Fruit fly (Drosophila melanogaster): ENCODE measurements around the gene lobo.

The lobo gene

dm6 chr3R:25194723-25195577 lies 1.4 kb upstream of the lobo start, which contains the start of gene CG13653:
TSS of gene CG13653 (plus strand) at chr3R:25195527.
- TF ChIP-seq bab1 (GFP tag; optimal IDR thresholded peaks at IDR 0.05) (no peak), toe (GFP tag; optimal IDR thresholded peaks at IDR 0.05) (no peak), Hr96 (GFP tag; optimal IDR thresholded peaks at IDR 0.05) (no peak), Mnt (GFP tag; optimal IDR thresholded peaks at IDR 0.05) (no peak), pad (GFP tag; optimal IDR thresholded peaks at IDR 0.05) (no peak)

- TF ChIP-seq tj (GFP tag; optimal IDR thresholded peaks at IDR 0.05) = no peak
These were observed 4.6 kb downstream of the lobo start for dm6 chr3R:25188990-25189389.

- TF ChIP-seq tj (GFP tag; optimal IDR thresholded peaks at IDR 0.05) (no peak), kay (GFP tag; ENCODE audit: borderline replicate concordance) (no peak), CG7101 (tag; optimal IDR thresholded peaks at IDR 0.05) (no peak), Clk (GFP tag; optimal IDR thresholded peaks at IDR 0.05) (no peak), CG11617 (GFP tag; optimal IDR thresholded peaks at IDR 0.05) (no peak), ovo (GFP tag; optimal IDR thresholded peaks at IDR 0.05) (no peak), CG33017 (tag; optimal IDR thresholded peaks at IDR 0.05) (no peak), bab1 (GFP tag; optimal IDR thresholded peaks at IDR 0.05) (no peak), pad (GFP tag; optimal IDR thresholded peaks at IDR 0.05) (no peak), CG14711 (tag; optimal IDR thresholded peaks at IDR 0.05) (no peak), CG5204 (GFP tag; optimal IDR thresholded peaks at IDR 0.05) (no peak), CG1620 (GFP tag; optimal IDR thresholded peaks at IDR 0.05) (no peak), Hr96 (GFP tag; optimal IDR thresholded peaks at IDR 0.05) (no peak), toe (GFP tag; optimal IDR thresholded peaks at IDR 0.05) (no peak)
These were observed 9.0 kb downstream of the lobo start for dm6 chr3R:25184540-25184939.

dm6 chr3R:25183484-25184442 lies 9.8 kb downstream of the lobo start, which contains the start of gene dan:
TSS of gene dan (plus strand) at chr3R:25184383.
- TF ChIP-seq Clk (GFP tag; optimal IDR thresholded peaks at IDR 0.05) (no peak), kay (GFP tag; ENCODE audit: borderline replicate concordance) (no peak), toe (GFP tag; optimal IDR thresholded peaks at IDR 0.05) (no peak), Crg-1 (GFP tag; optimal IDR thresholded peaks at IDR 0.05) (no peak), cnc (optimal IDR thresholded peaks at IDR 0.05) (no peak), CG33017 (tag; optimal IDR thresholded peaks at IDR 0.05) (no peak), ovo (GFP tag; optimal IDR thresholded peaks at IDR 0.05) (no peak), Hr96 (GFP tag; optimal IDR thresholded peaks at IDR 0.05) (no peak), CG7101 (tag; optimal IDR thresholded peaks at IDR 0.05) (no peak), CG7045 (GFP tag; optimal IDR thresholded peaks at IDR 0.05) (no peak), pad (GFP tag; optimal IDR thresholded peaks at IDR 0.05) (no peak)

- no peak for TF ChIP-seq Crg-1 (GFP tag; optimal IDR thresholded peaks at IDR 0.05)
- no peak for TF ChIP-seq CG11617 (GFP tag; optimal IDR thresholded peaks at IDR 0.05)
- TF ChIP-seq cic (GFP tag; optimal IDR thresholded peaks at IDR 0.05) = no peak
- no peak for TF ChIP-seq CG33017 (tag; optimal IDR thresholded peaks at IDR 0.05)
- TF ChIP-seq bab1 (GFP tag; optimal IDR thresholded peaks at IDR 0.05) = no peak
These were observed 12.2 kb downstream of the lobo start for dm6 chr3R:25181424-25181823.

dm6 chr3R:25178521-25178920 lies 15.1 kb downstream of the lobo start:
- TF ChIP-seq CG7045 (GFP tag; optimal IDR thresholded peaks at IDR 0.05) (no peak), CG12768 (GFP tag; optimal IDR thresholded peaks at IDR 0.05) (no peak), CG33017 (tag; optimal IDR thresholded peaks at IDR 0.05) (no peak), ovo (GFP tag; optimal IDR thresholded peaks at IDR 0.05) (no peak), Clk (GFP tag; optimal IDR thresholded peaks at IDR 0.05) (no peak), kay (GFP tag; ENCODE audit: borderline replicate concordance) (no peak), cnc (optimal IDR thresholded peaks at IDR 0.05) (no peak), Crg-1 (GFP tag; optimal IDR thresholded peaks at IDR 0.05) (no peak), CG7101 (tag; optimal IDR thresholded peaks at IDR 0.05) (no peak), CG11617 (GFP tag; optimal IDR thresholded peaks at IDR 0.05) (no peak), Hr96 (GFP tag; optimal IDR thresholded peaks at IDR 0.05) (no peak)

- TF ChIP-seq bab1 (GFP tag; optimal IDR thresholded peaks at IDR 0.05) = no peak
- TF ChIP-seq CG11617 (GFP tag; optimal IDR thresholded peaks at IDR 0.05) = no peak
- TF ChIP-seq ovo (GFP tag; optimal IDR thresholded peaks at IDR 0.05) = no peak
- TF ChIP-seq cic (GFP tag; optimal IDR thresholded peaks at IDR 0.05) = no peak
- TF ChIP-seq toe (GFP tag; optimal IDR thresholded peaks at IDR 0.05) = no peak
- no peak for TF ChIP-seq cnc (optimal IDR thresholded peaks at IDR 0.05)
- no peak for TF ChIP-seq CG12768 (GFP tag; optimal IDR thresholded peaks at IDR 0.05)
- TF ChIP-seq pad (GFP tag; optimal IDR thresholded peaks at IDR 0.05) = no peak
- TF ChIP-seq CG33017 (tag; optimal IDR thresholded peaks at IDR 0.05) = no peak
- TF ChIP-seq CG5204 (GFP tag; optimal IDR thresholded peaks at IDR 0.05) = no peak
- no peak for TF ChIP-seq CG14711 (tag; optimal IDR thresholded peaks at IDR 0.05)
- no peak for TF ChIP-seq tj (GFP tag; optimal IDR thresholded peaks at IDR 0.05)
These were observed 16.1 kb downstream of the lobo start for dm6 chr3R:25177429-25177828.

Measured in whole organism, adult.